Worm (Caenorhabditis elegans) whole organism, midembryonic: ENCODE data around the gene flap-1.

Source experiments
- T22C8.4 ChIP-seq: fragments of 200-800 bp; sonication (Bioruptor generic); IDR thresholded peaks from 2 replicates; pipeline ENCODE4 v1.3.6; 2022; ENCODE audit warnings: missing genetic modification characterization, missing compliant biosample characterization
- cog-1 ChIP-seq: sonication (generic microtip); optimal IDR thresholded peaks from 2 replicates; lab custom pipeline; 2016; ENCODE audit warnings: missing genetic modification characterization, missing compliant biosample characterization
- flt-1 ChIP-seq: fragments of 200-800 bp; sonication (Bioruptor generic); IDR thresholded peaks from 2 replicates; pipeline ENCODE4 v1.3.6; 2022; ENCODE audit warnings: missing genetic modification characterization, missing compliant biosample characterization
- klf-2 ChIP-seq: fragments of 200-800 bp; sonication (Bioruptor generic); conservative IDR thresholded peaks from 2 replicates; pipeline ENCODE4 v1.3.6; 2022; ENCODE audit warnings: missing genetic modification reagents, missing genetic modification characterization, missing compliant biosample characterization
- med-1 ChIP-seq: sonication (generic microtip); optimal IDR thresholded peaks from 2 replicates; lab custom pipeline; 2017; ENCODE audit warnings: missing genetic modification characterization, mild to moderate bottlenecking, missing compliant biosample characterization, antibody characterized with exemption, missing genetic modification reagents; ENCODE audit not compliant: insufficient read depth
- tab-1 ChIP-seq: fragments of 200-800 bp; sonication (Bioruptor generic); IDR thresholded peaks from 2 replicates; pipeline ENCODE4 v1.3.6; 2022; ENCODE audit warnings: missing genetic modification characterization, missing compliant biosample characterization
- ztf-23 ChIP-seq: fragments of 200-800 bp; sonication (Bioruptor generic); IDR thresholded peaks from 2 replicates; pipeline ENCODE4 v1.3.6; 2022; ENCODE audit warnings: missing genetic modification reagents, missing genetic modification characterization, missing compliant biosample characterization
- ztf-29 ChIP-seq: fragments of 200-800 bp; sonication (Bioruptor generic); IDR thresholded peaks from 2 replicates; pipeline ENCODE4 v1.3.6; 2022; ENCODE audit warnings: missing genetic modification reagents, missing genetic modification characterization, missing compliant biosample characterization

ce11 chrIII:6961937-6962504, 33.4 kb upstream of the flap-1 start, which contains the start of the genes rpn-6.1 and F57B9.1:
- TF ChIP-seq med-1 (GFP tag; lab: Kevin White, UChicago) (no peak), flt-1 (GFP tag; lab: Robert Waterston, UW) (no peak), ztf-29 (GFP tag; lab: Robert Waterston, UW) (no peak), ztf-23 (GFP tag; lab: Robert Waterston, UW) (no peak), klf-2 (GFP tag; lab: Robert Waterston, UW) (no peak), tab-1 (GFP tag; lab: Robert Waterston, UW) (no peak), T22C8.4 (GFP tag; lab: Robert Waterston, UW) (no peak), cog-1 (tag; lab: Kevin White, UChicago) (no peak)
